Worm (Caenorhabditis elegans) whole organism, L2 larva: ENCODE measurements around the gene btb-10.
"Not testable (repeated sequence)": the region's sequence is repeated elsewhere in the genome, so short reads cannot be mapped to it uniquely, and the experiment has no call there.

Experiments used
- C34F6.9 ChIP-seq: fragments of 150-350 bp; optimal IDR thresholded peaks from 2 replicates; lab custom pipeline; 2014; ENCODE audit warnings: missing biosample characterization, missing genetic modification characterization
- F13H6.1 ChIP-seq: sonication (generic microtip); optimal IDR thresholded peaks from 2 replicates; lab custom pipeline; 2016; ENCODE audit warnings: missing genetic modification characterization, missing compliant biosample characterization
- R02D3.7 ChIP-seq: fragments of 150-350 bp; optimal IDR thresholded peaks from 2 replicates; lab custom pipeline; 2014; ENCODE audit warnings: missing biosample characterization, missing genetic modification characterization
- ZK546.5 ChIP-seq: sonication (generic microtip); optimal IDR thresholded peaks from 2 replicates; lab custom pipeline; 2017; ENCODE audit warnings: missing biosample characterization, missing genetic modification characterization
- alr-1 ChIP-seq: fragments of 150-350 bp; optimal IDR thresholded peaks from 2 replicates; lab custom pipeline; 2014; ENCODE audit warnings: missing biosample characterization, missing genetic modification characterization
- ceh-16 ChIP-seq: fragments of 150-350 bp; optimal IDR thresholded peaks from 2 replicates; lab custom pipeline; 2014; ENCODE audit warnings: missing biosample characterization, missing genetic modification characterization
- ceh-82 ChIP-seq: fragments of 150-350 bp; optimal IDR thresholded peaks from 2 replicates; lab custom pipeline; 2014; ENCODE audit warnings: missing biosample characterization, missing genetic modification characterization
- crh-2 ChIP-seq: sonication (generic microtip); optimal IDR thresholded peaks from 2 replicates; lab custom pipeline; 2017; ENCODE audit warnings: missing biosample characterization, missing genetic modification characterization
- dmd-4 ChIP-seq: sonication (generic microtip); optimal IDR thresholded peaks from 2 replicates; lab custom pipeline; 2017; ENCODE audit warnings: missing biosample characterization, missing genetic modification characterization
- egl-27 ChIP-seq: sonication (generic microtip); optimal IDR thresholded peaks from 3 replicates; lab custom pipeline; 2017; ENCODE audit warnings: missing biosample characterization, missing genetic modification reagents, missing genetic modification characterization
- elt-1 ChIP-seq: fragments of 150-350 bp; optimal IDR thresholded peaks from 2 replicates; lab custom pipeline; 2014; ENCODE audit warnings: missing biosample characterization, missing genetic modification characterization
- fos-1 ChIP-seq: fragments of 150-350 bp; optimal IDR thresholded peaks from 2 replicates; lab custom pipeline; 2014; ENCODE audit warnings: missing biosample characterization, missing genetic modification characterization
- gmeb-1 ChIP-seq: fragments of 150-350 bp; optimal IDR thresholded peaks from 2 replicates; lab custom pipeline; 2014; ENCODE audit warnings: missing biosample characterization, missing genetic modification characterization
- lin-11 ChIP-seq: fragments of 150-350 bp; sonication (generic microtip); optimal IDR thresholded peaks from 2 replicates; lab custom pipeline; 2014; ENCODE audit warnings: missing biosample characterization, missing genetic modification characterization, inconsistent platforms, mixed read lengths
- lin-13 ChIP-seq: fragments of 150-350 bp; optimal IDR thresholded peaks from 2 replicates; lab custom pipeline; 2014; ENCODE audit warnings: missing biosample characterization, missing genetic modification reagents, missing genetic modification characterization
- mdl-1 ChIP-seq, 2 experiments: fragments of 150-350 bp in 1 of 2; sonication (generic microtip) in 1 of 2; optimal IDR thresholded peaks; 2 replicates each; lab custom pipeline; 2017; ENCODE audit warnings: missing biosample characterization in 2 of 2, missing genetic modification characterization in 2 of 2
- nhr-12 ChIP-seq: fragments of 150-350 bp; optimal IDR thresholded peaks from 2 replicates; lab custom pipeline; 2014; ENCODE audit warnings: missing biosample characterization, missing genetic modification characterization
- nhr-21 ChIP-seq: fragments of 150-350 bp; optimal IDR thresholded peaks from 2 replicates; lab custom pipeline; 2014; ENCODE audit warnings: missing biosample characterization, missing genetic modification characterization
- nhr-25 ChIP-seq: fragments of 150-350 bp; sonication (generic microtip); optimal IDR thresholded peaks from 3 replicates; lab custom pipeline; 2014; ENCODE audit warnings: missing biosample characterization, missing genetic modification characterization
- nhr-77 ChIP-seq: fragments of 150-350 bp; optimal IDR thresholded peaks from 2 replicates; lab custom pipeline; 2014; ENCODE audit warnings: missing biosample characterization, missing genetic modification characterization
- peb-1 ChIP-seq: fragments of 150-350 bp; optimal IDR thresholded peaks from 2 replicates; lab custom pipeline; 2014; ENCODE audit warnings: missing biosample characterization, missing genetic modification characterization
- skn-1 ChIP-seq: sonication (generic microtip); optimal IDR thresholded peaks from 2 replicates; lab custom pipeline; 2017; ENCODE audit warnings: missing biosample characterization, missing genetic modification characterization
- sma-3 ChIP-seq: sonication (generic microtip); optimal IDR thresholded peaks from 2 replicates; lab custom pipeline; 2016; ENCODE audit warnings: missing genetic modification reagents, missing genetic modification characterization, missing compliant biosample characterization
- sma-9 ChIP-seq, 2 experiments: fragments of 150-350 bp in 1 of 2; sonication (generic microtip) in 1 of 2; optimal IDR thresholded peaks; 2 replicates each; lab custom pipeline; 2014 to 2016; ENCODE audit warnings: missing genetic modification characterization in 2 of 2, mild to moderate bottlenecking in 1 of 2, missing biosample characterization in 1 of 2, missing compliant biosample characterization in 1 of 2, missing genetic modification reagents in 1 of 2, moderate library complexity in 1 of 2
- snpc-4 ChIP-seq: fragments of 150-350 bp; optimal IDR thresholded peaks from 2 replicates; lab custom pipeline; 2014; ENCODE audit warnings: missing biosample characterization, missing genetic modification characterization
- unc-39 ChIP-seq: fragments of 150-350 bp; optimal IDR thresholded peaks from 2 replicates; lab custom pipeline; 2014; ENCODE audit warnings: missing biosample characterization, missing genetic modification characterization
- unc-55 ChIP-seq: fragments of 150-350 bp; sonication (generic microtip); optimal IDR thresholded peaks from 3 replicates; lab custom pipeline; 2014; ENCODE audit warnings: missing biosample characterization, missing genetic modification reagents, missing genetic modification characterization
- unc-62 ChIP-seq: fragments of 150-350 bp; optimal IDR thresholded peaks from 2 replicates; lab custom pipeline; 2014; ENCODE audit warnings: missing biosample characterization, missing genetic modification reagents, missing genetic modification characterization
- zag-1 ChIP-seq: fragments of 150-350 bp; optimal IDR thresholded peaks from 2 replicates; lab custom pipeline; 2014; ENCODE audit warnings: missing biosample characterization, missing genetic modification characterization
- ztf-1 ChIP-seq: fragments of 200-800 bp; sonication (Bioruptor generic); conservative IDR thresholded peaks from 2 replicates; pipeline ENCODE4 v1.3.6; 2022; ENCODE audit warnings: missing genetic modification characterization, missing compliant biosample characterization
- ztf-11 ChIP-seq: sonication (generic microtip); optimal IDR thresholded peaks from 2 replicates; lab custom pipeline; 2017; ENCODE audit warnings: missing biosample characterization, missing genetic modification characterization

Gene btb-10

ce11 chrII:1060702-1061101, at the start of gene btb-10:
btb-10 (minus strand) TSS chrII:1060802.
- not testable (repeated sequence) for TF ChIP-seq lin-11, ceh-82, R02D3.7 (tag; lab: Kevin White, UChicago)

ce11 chrII:1106914-1107597, 46.5 kb upstream of the btb-10 start, which contains the start of gene col-40:
col-40 (minus strand) TSS chrII:1106964.
- TF ChIP-seq sma-9 (GFP tag; optimal IDR thresholded peaks at IDR 0.05; lab: Kevin White, UChicago) (no peak), sma-9 (tag; optimal IDR thresholded peaks at IDR 0.05; lab: Kevin White, UChicago) (no peak), ceh-16 (tag; lab: Kevin White, UChicago) (no peak), unc-62 (no peak), sma-3 (no peak), snpc-4 (tag; lab: Kevin White, UChicago) (no peak), ZK546.5 (tag; lab: Kevin White, UChicago) (no peak), ztf-1 (no peak), crh-2 (tag; lab: Kevin White, UChicago) (no peak), C34F6.9 (no peak), unc-55 (GFP tag; lab: Kevin White, UChicago) (no peak), gmeb-1 (no peak), R02D3.7 (tag; lab: Kevin White, UChicago) (no peak), lin-13 (GFP tag; lab: Kevin White, UChicago) (no peak), nhr-21 (tag; lab: Kevin White, UChicago) (no peak), fos-1 (tag; lab: Kevin White, UChicago) (no peak)
- TF ChIP-seq, all 48 proteins: peak for 0

- TF ChIP-seq snpc-4 (tag; lab: Kevin White, UChicago) = no peak
- TF ChIP-seq nhr-12 (tag; lab: Kevin White, UChicago) = no peak
Observed at ce11 chrII:1105291-1105690, 44.7 kb upstream of the btb-10 start.

- TF ChIP-seq peb-1 (tag; lab: Kevin White, UChicago) = no peak
- no peak for TF ChIP-seq nhr-77 (tag; lab: Kevin White, UChicago)
- no peak for TF ChIP-seq nhr-12 (tag; lab: Kevin White, UChicago)
- TF ChIP-seq nhr-21 (tag; lab: Kevin White, UChicago) = no peak
- no peak for TF ChIP-seq mdl-1 (tag; optimal IDR thresholded peaks at IDR 0.05; lab: Kevin White, UChicago)
Observed at ce11 chrII:1104409-1104808, 43.8 kb upstream of the btb-10 start, which contains the start of gene T13B5.9. T13B5.9 (minus strand) TSS chrII:1104509.

- no peak for TF ChIP-seq ceh-82 (tag; lab: Kevin White, UChicago)
- TF ChIP-seq fos-1 (tag; lab: Kevin White, UChicago) = peak; percentile 100
- peak; percentile 88 for TF ChIP-seq sma-9 (GFP tag; optimal IDR thresholded peaks at IDR 0.05; lab: Kevin White, UChicago)
- TF ChIP-seq sma-9 (tag; optimal IDR thresholded peaks at IDR 0.05; lab: Kevin White, UChicago) = no peak
- TF ChIP-seq unc-62 = no peak
- TF ChIP-seq F13H6.1 (tag; lab: Kevin White, UChicago) = peak; percentile 25
- peak; percentile 58 for TF ChIP-seq egl-27 (tag; lab: Kevin White, UChicago)
- no peak for TF ChIP-seq unc-55 (GFP tag; lab: Kevin White, UChicago)
- TF ChIP-seq sma-3 = peak; percentile 63
- no peak for TF ChIP-seq ztf-1
- peak; percentile 62 for TF ChIP-seq gmeb-1
- TF ChIP-seq skn-1 = no peak
- peak; percentile 43 for TF ChIP-seq crh-2 (tag; lab: Kevin White, UChicago)
Observed at ce11 chrII:1103484-1104100, 43.0 kb upstream of the btb-10 start.

- no peak for TF ChIP-seq ztf-11
- no peak for TF ChIP-seq dmd-4 (tag; lab: Kevin White, UChicago)
- TF ChIP-seq alr-1 (tag; lab: Kevin White, UChicago) = no peak
- TF ChIP-seq ZK546.5 (tag; lab: Kevin White, UChicago) = no peak
- TF ChIP-seq zag-1 = no peak
- no peak for TF ChIP-seq unc-39 (tag; lab: Kevin White, UChicago)
- no peak for TF ChIP-seq mdl-1 (tag; optimal IDR thresholded peaks at IDR 0.05; lab: Kevin White, UChicago)
- no peak for TF ChIP-seq elt-1 (tag; lab: Kevin White, UChicago)
- TF ChIP-seq nhr-25 (tag; lab: Kevin White, UChicago) = no peak
- TF ChIP-seq unc-55 (GFP tag; lab: Kevin White, UChicago) = no peak
- no peak for TF ChIP-seq ceh-82 (tag; lab: Kevin White, UChicago)
Observed at ce11 chrII:1102209-1102608, 41.6 kb upstream of the btb-10 start.
